Fruit fly (Drosophila melanogaster) whole organism, prepupa: ENCODE data around the gene CG10237.
A peak's percentile ranks its signal among the peaks of the same experiment; 100 is the strongest.

Experiments used
- Blimp-1 ChIP-seq: fragments of 200-800 bp; sonication (Bioruptor generic); optimal IDR thresholded peaks from 3 replicates; lab custom pipeline; 2017; ENCODE audit warnings: missing biosample characterization, missing genetic modification characterization, mild to moderate bottlenecking, moderate library complexity, missing genetic modification reagents
- CG10631 ChIP-seq: fragments of 200-800 bp; sonication (Bioruptor generic); optimal IDR thresholded peaks from 2 replicates; lab custom pipeline; 2016; ENCODE audit warnings: missing biosample characterization, missing genetic modification characterization
- CG10669 ChIP-seq: fragments of 200-800 bp; sonication (Bioruptor generic); optimal IDR thresholded peaks from 3 replicates; lab custom pipeline; 2018; ENCODE audit warnings: missing biosample characterization, mild to moderate bottlenecking, missing genetic modification characterization, moderate library complexity
- CG11294 ChIP-seq: fragments of 200-800 bp; sonication (Bioruptor generic); IDR thresholded peaks from 2 replicates; pipeline ENCODE4 v1.3.6; 2022; ENCODE audit warnings: missing biosample characterization, missing genetic modification characterization
- CG11762 ChIP-seq: fragments of 200-800 bp; sonication (Bioruptor generic); optimal IDR thresholded peaks from 3 replicates; lab custom pipeline; 2016; ENCODE audit warnings: missing biosample characterization, missing genetic modification characterization; ENCODE audit not compliant: insufficient read depth
- CG11902 ChIP-seq: fragments of 200-800 bp; sonication (Bioruptor generic); optimal IDR thresholded peaks from 3 replicates; lab custom pipeline; 2016; ENCODE audit warnings: missing biosample characterization, missing genetic modification characterization
- CG16779 ChIP-seq: fragments of 200-800 bp; sonication (Bioruptor generic); optimal IDR thresholded peaks from 3 replicates; lab custom pipeline; 2017; ENCODE audit warnings: missing biosample characterization, mild to moderate bottlenecking, missing genetic modification characterization
- CG31627 ChIP-seq: fragments of 200-800 bp; sonication (Bioruptor generic); optimal IDR thresholded peaks from 3 replicates; lab custom pipeline; 2016; ENCODE audit warnings: missing biosample characterization, missing genetic modification characterization
- CG32006 ChIP-seq: fragments of 200-800 bp; sonication (Bioruptor generic); optimal IDR thresholded peaks from 3 replicates; lab custom pipeline; 2017; ENCODE audit warnings: missing biosample characterization, mild to moderate bottlenecking, missing genetic modification characterization
- CG4318 ChIP-seq: fragments of 200-800 bp; sonication (Bioruptor generic); optimal IDR thresholded peaks from 3 replicates; lab custom pipeline; 2017; ENCODE audit warnings: missing biosample characterization, mild to moderate bottlenecking, missing genetic modification characterization
- CG6163 ChIP-seq: fragments of 200-800 bp; sonication (Bioruptor generic); IDR thresholded peaks from 3 replicates; pipeline ENCODE4 v1.3.6; 2022; ENCODE audit warnings: missing biosample characterization, missing genetic modification characterization
- CG6276 ChIP-seq: fragments of 200-800 bp; sonication (Bioruptor generic); optimal IDR thresholded peaks from 2 replicates; lab custom pipeline; 2017; ENCODE audit warnings: missing biosample characterization, mild to moderate bottlenecking, missing genetic modification characterization
- CG6792 ChIP-seq: fragments of 200-800 bp; sonication (Bioruptor generic); optimal IDR thresholded peaks from 3 replicates; lab custom pipeline; 2016; ENCODE audit warnings: missing biosample characterization, missing genetic modification characterization
- CG6808 ChIP-seq: fragments of 200-800 bp; sonication (Bioruptor generic); optimal IDR thresholded peaks from 3 replicates; lab custom pipeline; 2017; ENCODE audit warnings: missing biosample characterization, missing genetic modification characterization, mild to moderate bottlenecking, moderate library complexity, missing genetic modification reagents
- CG7368 ChIP-seq: fragments of 200-800 bp; sonication (Bioruptor generic); optimal IDR thresholded peaks from 3 replicates; lab custom pipeline; 2016; ENCODE audit warnings: missing biosample characterization, missing genetic modification characterization
- CG8119 ChIP-seq: fragments of 200-800 bp; sonication (Bioruptor generic); IDR thresholded peaks from 3 replicates; pipeline ENCODE4 v1.3.6; 2022; ENCODE audit warnings: missing biosample characterization, missing genetic modification characterization
- CG8319 ChIP-seq: fragments of 200-800 bp; sonication (Bioruptor generic); optimal IDR thresholded peaks from 3 replicates; lab custom pipeline; 2016; ENCODE audit warnings: missing biosample characterization, missing genetic modification characterization
- CG9139 ChIP-seq: fragments of 200-800 bp; sonication (Bioruptor generic); optimal IDR thresholded peaks from 3 replicates; lab custom pipeline; 2017; ENCODE audit warnings: missing biosample characterization, mild to moderate bottlenecking, missing genetic modification characterization
- Eip78C ChIP-seq: fragments of 200-800 bp; sonication (Bioruptor generic); peaks from one replicate; lab custom pipeline; 2016; ENCODE audit warnings: missing biosample characterization, missing genetic modification characterization
- Eip93F ChIP-seq: fragments of 200-800 bp; sonication (Bioruptor generic); optimal IDR thresholded peaks from 2 replicates; lab custom pipeline; 2016; ENCODE audit warnings: missing biosample characterization, mild to moderate bottlenecking, missing genetic modification characterization
- Gug ChIP-seq: fragments of 200-800 bp; sonication (Bioruptor generic); IDR thresholded peaks from 2 replicates; pipeline ENCODE4 v1.3.6; 2022; ENCODE audit warnings: missing biosample characterization, missing genetic modification characterization
- Hr4 ChIP-seq: fragments of 200-800 bp; sonication (Bioruptor generic); optimal IDR thresholded peaks from 3 replicates; lab custom pipeline; 2016; ENCODE audit warnings: missing biosample characterization, missing genetic modification characterization
- Lpt ChIP-seq: fragments of 200-800 bp; sonication (Bioruptor generic); optimal IDR thresholded peaks from 3 replicates; lab custom pipeline; 2016; ENCODE audit warnings: missing biosample characterization, missing genetic modification characterization
- Met ChIP-seq: fragments of 200-800 bp; sonication (Bioruptor generic); optimal IDR thresholded peaks from 3 replicates; lab custom pipeline; 2016; ENCODE audit warnings: missing biosample characterization, missing genetic modification characterization
- OdsH ChIP-seq: fragments of 200-800 bp; sonication (Bioruptor generic); optimal IDR thresholded peaks from 3 replicates; lab custom pipeline; 2016; ENCODE audit warnings: missing biosample characterization, missing genetic modification characterization
- Sox102F ChIP-seq: fragments of 200-800 bp; sonication (Bioruptor generic); optimal IDR thresholded peaks from 2 replicates; lab custom pipeline; 2016; ENCODE audit warnings: missing biosample characterization, mild to moderate bottlenecking, missing genetic modification characterization
- Sox14 ChIP-seq: fragments of 200-800 bp; sonication (Bioruptor generic); optimal IDR thresholded peaks from 3 replicates; lab custom pipeline; 2016; ENCODE audit warnings: missing biosample characterization, missing genetic modification characterization
- Sox15 ChIP-seq: fragments of 200-800 bp; sonication (Bioruptor generic); optimal IDR thresholded peaks from 3 replicates; lab custom pipeline; 2016; ENCODE audit warnings: missing biosample characterization, missing genetic modification characterization
- achi ChIP-seq: fragments of 200-800 bp; sonication (Bioruptor generic); optimal IDR thresholded peaks from 3 replicates; lab custom pipeline; 2016; ENCODE audit warnings: missing biosample characterization, missing genetic modification characterization
- cyc ChIP-seq: fragments of 200-800 bp; sonication (Bioruptor generic); optimal IDR thresholded peaks from 3 replicates; lab custom pipeline; 2016; ENCODE audit warnings: missing biosample characterization, missing genetic modification characterization
- dac ChIP-seq: fragments of 200-800 bp; sonication (Bioruptor generic); optimal IDR thresholded peaks from 2 replicates; lab custom pipeline; 2017; ENCODE audit warnings: missing biosample characterization, mild to moderate bottlenecking, missing genetic modification characterization
- dsx ChIP-seq: fragments of 200-800 bp; optimal IDR thresholded peaks from 3 replicates; lab custom pipeline; 2019; ENCODE audit warnings: missing biosample characterization, mild to moderate bottlenecking, missing genetic modification characterization, moderate library complexity; ENCODE audit not compliant: poor library complexity, severe bottlenecking
- eg ChIP-seq: fragments of 200-800 bp; sonication (Bioruptor generic); IDR thresholded peaks from 3 replicates; pipeline ENCODE4 v1.3.6; 2022; ENCODE audit warnings: missing biosample characterization, missing genetic modification characterization
- esn ChIP-seq: fragments of 200-800 bp; sonication (Bioruptor generic); optimal IDR thresholded peaks from 2 replicates; lab custom pipeline; 2016; ENCODE audit warnings: missing biosample characterization, mild to moderate bottlenecking, missing genetic modification characterization, moderate library complexity
- fd59A ChIP-seq: fragments of 200-800 bp; sonication (Bioruptor generic); optimal IDR thresholded peaks from 2 replicates; lab custom pipeline; 2017; ENCODE audit warnings: missing biosample characterization, mild to moderate bottlenecking, missing genetic modification characterization, missing genetic modification reagents
- fd85E ChIP-seq: fragments of 200-800 bp; sonication (Bioruptor generic); optimal IDR thresholded peaks from 3 replicates; lab custom pipeline; 2016; ENCODE audit warnings: missing biosample characterization, missing genetic modification characterization
- fkh ChIP-seq: fragments of 200-800 bp; sonication (Bioruptor generic); optimal IDR thresholded peaks from 3 replicates; lab custom pipeline; 2017; ENCODE audit warnings: missing biosample characterization, mild to moderate bottlenecking, missing genetic modification characterization, moderate library complexity
- lz ChIP-seq: fragments of 200-800 bp; sonication (Bioruptor generic); optimal IDR thresholded peaks from 3 replicates; lab custom pipeline; 2016; ENCODE audit warnings: missing biosample characterization, missing genetic modification characterization
- net ChIP-seq: fragments of 200-800 bp; sonication (Bioruptor generic); optimal IDR thresholded peaks from 3 replicates; lab custom pipeline; 2016; ENCODE audit warnings: missing biosample characterization, missing genetic modification characterization
- pdm3 ChIP-seq: fragments of 200-800 bp; sonication (Bioruptor generic); optimal IDR thresholded peaks from 3 replicates; lab custom pipeline; 2016; ENCODE audit warnings: missing biosample characterization, missing genetic modification characterization
- salr ChIP-seq, 2 experiments: fragments of 200-800 bp; sonication (Bioruptor generic); optimal IDR thresholded peaks; 3 replicates each; lab custom pipeline; 2016 to 2018; ENCODE audit warnings: missing biosample characterization in 2 of 2, missing genetic modification characterization in 2 of 2, mild to moderate bottlenecking in 1 of 2
- spab ChIP-seq: fragments of 200-800 bp; sonication (Bioruptor generic); optimal IDR thresholded peaks from 2 replicates; lab custom pipeline; 2017; ENCODE audit warnings: missing biosample characterization, mild to moderate bottlenecking, missing genetic modification characterization, missing genetic modification reagents
- ss ChIP-seq, 2 experiments: fragments of 200-800 bp; sonication (Bioruptor generic); optimal IDR thresholded peaks; 2 replicates in 1 of 2; 3 replicates in 1 of 2; lab custom pipeline; 2017 to 2018; ENCODE audit warnings: mild to moderate bottlenecking in 2 of 2, missing biosample characterization in 2 of 2, missing genetic modification characterization in 2 of 2, moderate library complexity in 1 of 2
- svp ChIP-seq: fragments of 200-800 bp; sonication (Bioruptor generic); peaks from one replicate; lab custom pipeline; 2016; ENCODE audit warnings: missing biosample characterization, missing genetic modification characterization

Gene CG10237

dm6 chr2L:19444734-19445140, 2.2 kb upstream of the CG10237 start, which contains the start of gene Hs2st (continued):
- TF ChIP-seq CG11762: peak; percentile 84
- TF ChIP-seq Sox102F (GFP tag; lab: Kevin White, UChicago): peak; percentile 89
- TF ChIP-seq Sox14 (GFP tag; lab: Kevin White, UChicago): peak; percentile 93
- peak; percentile 96 for TF ChIP-seq lz (GFP tag; lab: Kevin White, UChicago)
- peak; percentile 93 for TF ChIP-seq Met (GFP tag; lab: Kevin White, UChicago)
- TF ChIP-seq CG11902 (GFP tag; lab: Kevin White, UChicago): peak; percentile 94
- peak; percentile 79 for TF ChIP-seq Eip93F (GFP tag; lab: Kevin White, UChicago)
- TF ChIP-seq net (GFP tag; lab: Kevin White, UChicago): peak; percentile 81
- TF ChIP-seq CG32006 (GFP tag; lab: Kevin White, UChicago): peak; percentile 90
- peak; percentile 86 for TF ChIP-seq eg (GFP tag; lab: Robert Waterston, UW)
- TF ChIP-seq Gug (GFP tag; lab: Robert Waterston, UW): peak; percentile 89
- peak; percentile 67 to 84 for TF ChIP-seq ss (GFP tag; optimal IDR thresholded peaks at IDR 0.05; lab: Kevin White, UChicago)
- TF ChIP-seq achi (GFP tag; lab: Kevin White, UChicago): peak; percentile 92
- peak; percentile 97 for TF ChIP-seq Eip78C (GFP tag; lab: Kevin White, UChicago)
- TF ChIP-seq Sox15: peak; percentile 96
- TF ChIP-seq CG10631 (GFP tag; lab: Kevin White, UChicago): peak; percentile 95
- TF ChIP-seq CG16779 (tag; lab: Kevin White, UChicago): peak; percentile 64
- TF ChIP-seq fd59A (GFP tag; lab: Kevin White, UChicago): peak; percentile 81
- peak; percentile 98 for TF ChIP-seq CG31627 (GFP tag; lab: Kevin White, UChicago)

- TF ChIP-seq Lpt (GFP tag; lab: Kevin White, UChicago): no peak
- TF ChIP-seq net (GFP tag; lab: Kevin White, UChicago): peak; percentile 18
- peak; percentile 60 for TF ChIP-seq CG32006 (GFP tag; lab: Kevin White, UChicago)
- peak; percentile 71 for TF ChIP-seq svp
- TF ChIP-seq eg (GFP tag; lab: Robert Waterston, UW): 0 out of 3 replicates have a peak, but pooled peaks have one; percentile 39
- no peak for TF ChIP-seq CG6792 (GFP tag; lab: Kevin White, UChicago)
- peak in 1 of 2 experiments; percentile 1 for TF ChIP-seq salr (GFP tag; optimal IDR thresholded peaks at IDR 0.05; lab: Kevin White, UChicago)
- TF ChIP-seq CG6808 (GFP tag; lab: Kevin White, UChicago): peak; percentile 40
- TF ChIP-seq Eip78C (GFP tag; lab: Kevin White, UChicago): peak; percentile 24
- peak; percentile 60 for TF ChIP-seq CG6276 (GFP tag; lab: Kevin White, UChicago)
- peak; percentile 11 for TF ChIP-seq CG16779 (tag; lab: Kevin White, UChicago)
- peak; percentile 9 for TF ChIP-seq CG10669
- peak; percentile 27 for TF ChIP-seq CG4318 (GFP tag; lab: Kevin White, UChicago)
- TF ChIP-seq CG6163 (GFP tag; lab: Robert Waterston, UW): peak; percentile 40; the same call in 2 of the 3 replicates
- no peak for TF ChIP-seq lz (GFP tag; lab: Kevin White, UChicago)
- TF ChIP-seq OdsH: peak; percentile 13
- peak; percentile 27; the same call in 1 of the 2 replicates for TF ChIP-seq CG11294 (GFP tag; lab: Robert Waterston, UW)
- TF ChIP-seq CG7368 (GFP tag; lab: Kevin White, UChicago): no peak
These were observed 736 bp downstream of the CG10237 start, which contains the start of gene RanGAP for dm6 chr2L:19441791-19442190. RanGAP (plus strand) TSS chr2L:19441959.

DNA sequence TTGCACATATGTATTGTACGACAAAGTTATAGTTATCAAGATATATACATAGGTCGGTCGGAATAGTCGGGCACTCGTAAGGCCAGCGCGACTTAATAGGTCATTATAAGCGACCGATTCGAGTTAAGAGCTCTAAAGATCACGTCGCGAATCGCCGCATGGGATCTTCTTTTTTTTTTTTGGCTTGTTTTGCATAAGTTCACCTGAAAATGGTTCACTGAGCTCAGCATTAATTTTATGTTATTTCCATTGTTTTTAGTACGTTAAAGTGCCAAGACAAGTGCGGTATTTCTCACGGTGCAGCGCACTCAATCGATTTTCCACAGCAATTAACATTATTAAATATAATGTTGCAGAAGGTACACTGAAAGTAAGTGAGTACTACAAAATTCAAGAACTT, 1.2 kb downstream of the CG10237 start:
- TF ChIP-seq CG10631 (GFP tag; lab: Kevin White, UChicago): no peak
- no peak for TF ChIP-seq fkh
- no peak for TF ChIP-seq Sox15
- TF ChIP-seq Sox102F (GFP tag; lab: Kevin White, UChicago): no peak
- no peak for TF ChIP-seq Sox14 (GFP tag; lab: Kevin White, UChicago)
- peak; percentile 13; the same call in 1 of the 3 replicates for TF ChIP-seq CG8119 (GFP tag; lab: Robert Waterston, UW)
- TF ChIP-seq Eip78C (GFP tag; lab: Kevin White, UChicago): peak; percentile 76
- TF ChIP-seq dac (GFP tag; lab: Kevin White, UChicago): no peak
- TF ChIP-seq dsx (GFP tag; lab: Kevin White, UChicago): no peak
- no peak for TF ChIP-seq Met (GFP tag; lab: Kevin White, UChicago)
- TF ChIP-seq fd85E (GFP tag; lab: Kevin White, UChicago): no peak
- no peak for TF ChIP-seq esn
- no peak for TF ChIP-seq spab (GFP tag; lab: Kevin White, UChicago)
- peak; percentile 16; the same call in 1 of the 2 replicates for TF ChIP-seq CG11294 (GFP tag; lab: Robert Waterston, UW)
- no peak for TF ChIP-seq CG8319 (GFP tag; lab: Kevin White, UChicago)
- TF ChIP-seq cyc (GFP tag; lab: Kevin White, UChicago): no peak
- TF ChIP-seq Gug (GFP tag; lab: Robert Waterston, UW): peak; percentile 44; the same call in 1 of the 2 replicates
- TF ChIP-seq pdm3 (GFP tag; lab: Kevin White, UChicago): no peak
- no peak for TF ChIP-seq CG4318 (GFP tag; lab: Kevin White, UChicago)
- peak; percentile 12 for TF ChIP-seq Hr4 (GFP tag; lab: Kevin White, UChicago)
- TF ChIP-seq achi (GFP tag; lab: Kevin White, UChicago): no peak
- TF ChIP-seq eg (GFP tag; lab: Robert Waterston, UW): peak; percentile 37; the same call in 1 of the 3 replicates
- TF ChIP-seq svp: no peak
- no peak for TF ChIP-seq Blimp-1 (GFP tag; lab: Kevin White, UChicago)
- no peak for TF ChIP-seq CG11902 (GFP tag; lab: Kevin White, UChicago)
- TF ChIP-seq CG32006 (GFP tag; lab: Kevin White, UChicago): no peak
- TF ChIP-seq CG9139: no peak
